Worm (Caenorhabditis elegans): ENCODE data around the gene sra-6.

DNA sequence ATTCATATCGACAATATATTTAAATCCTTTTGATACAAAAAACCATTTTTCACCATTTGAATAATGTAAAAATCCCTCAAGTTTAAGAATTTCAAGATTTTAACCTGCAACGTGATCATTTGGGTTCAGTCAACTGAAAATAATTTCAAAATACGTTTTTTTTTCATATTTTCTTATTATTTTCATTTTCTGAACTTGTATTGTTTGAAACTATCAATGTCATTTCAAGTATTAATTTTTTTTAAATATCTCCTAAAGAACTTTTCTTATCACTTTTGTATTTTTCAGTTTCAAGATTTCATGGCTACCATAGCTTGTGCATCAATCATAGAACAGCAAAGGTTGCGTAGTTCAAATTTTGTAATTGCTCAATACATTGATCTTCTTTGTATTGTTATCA lies 18.6 kb downstream of the sra-6 start, which contains the start of gene sra-9:
- TF ChIP-seq F13H6.1 (tag; optimal IDR thresholded peaks at IDR 0.05) (no peak), nhr-11 (tag; optimal IDR thresholded peaks at IDR 0.05) (no peak), elt-2 (tag; optimal IDR thresholded peaks at IDR 0.05) (no peak), ahr-1 (tag; optimal IDR thresholded peaks at IDR 0.05) (no peak), pros-1 (tag; optimal IDR thresholded peaks at IDR 0.05) (no peak), ceh-14 (tag; optimal IDR thresholded peaks at IDR 0.05) (no peak), dve-1 (tag; optimal IDR thresholded peaks at IDR 0.05) (no peak), madf-2 (tag; optimal IDR thresholded peaks at IDR 0.05) (no peak), pha-4 (tag; optimal IDR thresholded peaks at IDR 0.05) (no peak), C38D4.7 (GFP tag; optimal IDR thresholded peaks at IDR 0.05) (no peak), rnt-1 (tag; optimal IDR thresholded peaks at IDR 0.05) (no peak), unc-55 (GFP tag; optimal IDR thresholded peaks at IDR 0.05) (no peak), C08G9.2 (tag; optimal IDR thresholded peaks at IDR 0.05) (no peak), ama-1 (optimal IDR thresholded peaks at IDR 0.05) (no peak)
